Worm (Caenorhabditis elegans) whole organism, young adult: ENCODE measurements around the gene K02F3.9.

Source experiments
- B0019.2 ChIP-seq: fragments of 200-800 bp; sonication (Bioruptor generic); conservative IDR thresholded peaks from 2 replicates; pipeline ENCODE4 v1.3.6; 2022; ENCODE audit warnings: missing genetic modification reagents, missing genetic modification characterization, missing compliant biosample characterization
- B0261.1 ChIP-seq: sonication (generic microtip); optimal IDR thresholded peaks from 2 replicates; lab custom pipeline; 2016; ENCODE audit warnings: mild to moderate bottlenecking, missing genetic modification characterization, moderate library complexity, missing compliant biosample characterization
- B0336.3 ChIP-seq: fragments of 200-800 bp; sonication (Bioruptor generic); IDR thresholded peaks from 2 replicates; pipeline ENCODE4 v1.3.6; 2022; ENCODE audit warnings: missing genetic modification characterization, missing compliant biosample characterization
- D2030.7 ChIP-seq: fragments of 200-800 bp; sonication (Bioruptor generic); IDR thresholded peaks from 2 replicates; pipeline ENCODE4 v1.3.6; 2022; ENCODE audit warnings: missing genetic modification reagents, missing genetic modification characterization, missing compliant biosample characterization
- F10E7.11 ChIP-seq: sonication (generic microtip); optimal IDR thresholded peaks from 2 replicates; lab custom pipeline; 2017; ENCODE audit warnings: mild to moderate bottlenecking, missing genetic modification characterization, moderate library complexity, missing compliant biosample characterization
- F22D6.2 ChIP-seq: sonication (generic microtip); optimal IDR thresholded peaks from 2 replicates; lab custom pipeline; 2016; ENCODE audit warnings: mild to moderate bottlenecking, missing genetic modification characterization, missing compliant biosample characterization
- F23B12.7 ChIP-seq: sonication (generic microtip); optimal IDR thresholded peaks from 2 replicates; lab custom pipeline; 2017; ENCODE audit warnings: missing genetic modification characterization, mild to moderate bottlenecking, missing compliant biosample characterization, antibody characterized with exemption, moderate library complexity; ENCODE audit not compliant: insufficient read depth
- F33H1.4 ChIP-seq: fragments of 200-800 bp; sonication (Bioruptor generic); IDR thresholded peaks from 2 replicates; pipeline ENCODE4 v1.3.6; 2022; ENCODE audit warnings: missing genetic modification reagents, missing genetic modification characterization, missing compliant biosample characterization
- F55B11.4 ChIP-seq: sonication (generic microtip); optimal IDR thresholded peaks from 2 replicates; lab custom pipeline; 2016; ENCODE audit warnings: missing compliant biosample characterization, missing genetic modification characterization, borderline replicate concordance; ENCODE audit not compliant: insufficient read depth
- F57C9.4 ChIP-seq: sonication (generic microtip); optimal IDR thresholded peaks from 2 replicates; lab custom pipeline; 2017; ENCODE audit warnings: mild to moderate bottlenecking, missing genetic modification characterization, missing compliant biosample characterization
- K11D2.4 ChIP-seq: fragments of 200-800 bp; sonication (Bioruptor generic); IDR thresholded peaks from 2 replicates; pipeline ENCODE4 v1.3.6; 2022; ENCODE audit warnings: missing genetic modification reagents, missing genetic modification characterization, missing compliant biosample characterization
- K12H6.12 ChIP-seq: fragments of 200-800 bp; sonication (Bioruptor generic); optimal IDR thresholded peaks from 2 replicates; lab custom pipeline; 2018; ENCODE audit warnings: mild to moderate bottlenecking, missing genetic modification characterization, missing compliant biosample characterization
- T07F8.4 ChIP-seq: sonication (generic microtip); optimal IDR thresholded peaks from 2 replicates; lab custom pipeline; 2016; ENCODE audit warnings: mild to moderate bottlenecking, missing genetic modification characterization, moderate library complexity, missing compliant biosample characterization
- T26A5.8 ChIP-seq: sonication (generic microtip); optimal IDR thresholded peaks from 2 replicates; lab custom pipeline; 2016; ENCODE audit warnings: missing genetic modification characterization, missing compliant biosample characterization
- Y53G8AR.9 ChIP-seq: fragments of 200-800 bp; sonication (Bioruptor generic); conservative IDR thresholded peaks from 2 replicates; pipeline ENCODE4 v1.3.6; 2022; ENCODE audit warnings: missing genetic modification reagents, missing genetic modification characterization, missing compliant biosample characterization
- atf-7 ChIP-seq: sonication (generic microtip); optimal IDR thresholded peaks from 2 replicates; lab custom pipeline; 2017; ENCODE audit warnings: mild to moderate bottlenecking, missing genetic modification characterization, missing compliant biosample characterization
- attf-5 ChIP-seq: fragments of 200-800 bp; sonication (Bioruptor generic); optimal IDR thresholded peaks from 2 replicates; lab custom pipeline; 2018; ENCODE audit warnings: mild to moderate bottlenecking, missing genetic modification characterization, missing compliant biosample characterization
- attf-6 ChIP-seq: fragments of 200-800 bp; sonication (Bioruptor generic); IDR thresholded peaks from 2 replicates; pipeline ENCODE4 v1.3.6; 2022; ENCODE audit warnings: missing genetic modification reagents, missing genetic modification characterization, missing compliant biosample characterization
- bed-2 ChIP-seq: fragments of 200-800 bp; sonication (Bioruptor generic); IDR thresholded peaks from 2 replicates; pipeline ENCODE4 v1.3.6; 2022; ENCODE audit warnings: missing genetic modification reagents, missing genetic modification characterization, missing compliant biosample characterization
- ceh-79 ChIP-seq: sonication (generic microtip); optimal IDR thresholded peaks from 2 replicates; lab custom pipeline; 2017; ENCODE audit warnings: mild to moderate bottlenecking, missing genetic modification characterization, missing compliant biosample characterization
- chd-7 ChIP-seq: sonication (generic microtip); optimal IDR thresholded peaks from 2 replicates; lab custom pipeline; 2016; ENCODE audit warnings: mild to moderate bottlenecking, missing genetic modification characterization, moderate library complexity, missing compliant biosample characterization
- dpl-1 ChIP-seq: fragments of 150-350 bp; optimal IDR thresholded peaks from 2 replicates; lab custom pipeline; 2014; ENCODE audit warnings: missing biosample characterization, missing genetic modification reagents, missing genetic modification characterization
- egl-44 ChIP-seq: fragments of 200-800 bp; sonication (Bioruptor generic); IDR thresholded peaks from 2 replicates; pipeline ENCODE4 v1.3.6; 2022; ENCODE audit warnings: missing genetic modification reagents, missing genetic modification characterization, missing compliant biosample characterization
- ekl-4 ChIP-seq: fragments of 200-800 bp; sonication (Bioruptor generic); IDR thresholded peaks from 2 replicates; pipeline ENCODE4 v1.3.6; 2022; ENCODE audit warnings: missing genetic modification reagents, missing genetic modification characterization, missing compliant biosample characterization
- gei-17 ChIP-seq: fragments of 200-800 bp; sonication (Bioruptor generic); optimal IDR thresholded peaks from 2 replicates; lab custom pipeline; 2018; ENCODE audit warnings: mild to moderate bottlenecking, missing genetic modification characterization, missing compliant biosample characterization
- hlh-26 ChIP-seq: fragments of 200-800 bp; sonication (Bioruptor generic); conservative IDR thresholded peaks from 2 replicates; pipeline ENCODE4 v1.3.6; 2022; ENCODE audit warnings: missing genetic modification reagents, missing genetic modification characterization, missing compliant biosample characterization
- hmg-1.2 ChIP-seq: fragments of 200-800 bp; sonication (Bioruptor generic); IDR thresholded peaks from 2 replicates; pipeline ENCODE4 v1.3.6; 2022; ENCODE audit warnings: missing genetic modification reagents, missing genetic modification characterization, missing compliant biosample characterization
- hmg-20 ChIP-seq: fragments of 200-800 bp; sonication (Bioruptor generic); IDR thresholded peaks from 2 replicates; pipeline ENCODE4 v1.3.6; 2022; ENCODE audit warnings: missing genetic modification reagents, missing genetic modification characterization, missing compliant biosample characterization
- let-607 ChIP-seq, 2 experiments: fragments of 200-800 bp in 1 of 2; sonication (Bioruptor generic) in 1 of 2; sonication (generic microtip) in 1 of 2; optimal IDR thresholded peaks; 2 replicates each; lab custom pipeline; 2016 to 2018; ENCODE audit warnings: mild to moderate bottlenecking in 2 of 2, missing compliant biosample characterization in 2 of 2, missing genetic modification characterization in 2 of 2, moderate library complexity in 2 of 2, missing genotype in 1 of 2
- lin-26 ChIP-seq: fragments of 200-800 bp; sonication (Bioruptor generic); IDR thresholded peaks from 2 replicates; pipeline ENCODE4 v1.3.6; 2022; ENCODE audit warnings: missing genetic modification reagents, missing genetic modification characterization, missing compliant biosample characterization
- lin-40 ChIP-seq: sonication (generic microtip); optimal IDR thresholded peaks from 2 replicates; lab custom pipeline; 2016; ENCODE audit warnings: missing genetic modification characterization, mild to moderate bottlenecking, missing compliant biosample characterization, missing genotype, missing genetic modification reagents
- lin-54 ChIP-seq: fragments of 200-800 bp; sonication (Bioruptor generic); optimal IDR thresholded peaks from 2 replicates; lab custom pipeline; 2018; ENCODE audit warnings: mild to moderate bottlenecking, missing genetic modification characterization, missing compliant biosample characterization
- madf-10 ChIP-seq: sonication (generic microtip); optimal IDR thresholded peaks from 2 replicates; lab custom pipeline; 2016; ENCODE audit warnings: mild to moderate bottlenecking, missing genetic modification characterization, missing compliant biosample characterization
- nfyb-1 ChIP-seq: fragments of 200-800 bp; sonication (Bioruptor generic); IDR thresholded peaks from 2 replicates; pipeline ENCODE4 v1.3.6; 2022; ENCODE audit warnings: missing genetic modification reagents, missing genetic modification characterization, missing compliant biosample characterization
- nhr-27 ChIP-seq: fragments of 200-800 bp; sonication (Bioruptor generic); optimal IDR thresholded peaks from 2 replicates; lab custom pipeline; 2018; ENCODE audit warnings: mild to moderate bottlenecking, missing genetic modification characterization, moderate library complexity, missing compliant biosample characterization
- rec-8 ChIP-seq, 2 experiments: sonication (generic microtip); optimal IDR thresholded peaks; 2 replicates each; lab custom pipeline; 2016; ENCODE audit warnings: mild to moderate bottlenecking in 2 of 2, missing genetic modification characterization in 2 of 2, missing genetic modification reagents in 2 of 2, missing genotype in 2 of 2, missing biosample characterization in 1 of 2, missing compliant biosample characterization in 1 of 2, moderate library complexity in 1 of 2
- repo-1 ChIP-seq: sonication (generic microtip); optimal IDR thresholded peaks from 2 replicates; lab custom pipeline; 2017; ENCODE audit warnings: mild to moderate bottlenecking, missing genetic modification characterization, missing compliant biosample characterization
- snpc-3.4 ChIP-seq: sonication (generic microtip); optimal IDR thresholded peaks from 2 replicates; lab custom pipeline; 2017; ENCODE audit warnings: missing genetic modification characterization, mild to moderate bottlenecking, missing compliant biosample characterization, antibody characterized with exemption, moderate library complexity, missing genotype, missing genetic modification reagents
- somi-1 ChIP-seq: fragments of 200-800 bp; sonication (Bioruptor generic); optimal IDR thresholded peaks from 2 replicates; lab custom pipeline; 2018; ENCODE audit warnings: mild to moderate bottlenecking, missing genetic modification characterization, missing compliant biosample characterization
- sptf-2 ChIP-seq: fragments of 200-800 bp; sonication (Bioruptor generic); optimal IDR thresholded peaks from 2 replicates; lab custom pipeline; 2018; ENCODE audit warnings: mild to moderate bottlenecking, missing genetic modification characterization, missing compliant biosample characterization
- tlf-1 ChIP-seq: fragments of 200-800 bp; sonication (Bioruptor generic); optimal IDR thresholded peaks from 2 replicates; lab custom pipeline; 2018; ENCODE audit warnings: mild to moderate bottlenecking, missing genetic modification characterization, missing compliant biosample characterization
- zim-3 ChIP-seq: sonication (generic microtip); optimal IDR thresholded peaks from 2 replicates; lab custom pipeline; 2017; ENCODE audit warnings: mild to moderate bottlenecking, missing genetic modification characterization, moderate library complexity, missing compliant biosample characterization
- ztf-6 ChIP-seq: fragments of 200-800 bp; sonication (Bioruptor generic); IDR thresholded peaks from 2 replicates; pipeline ENCODE4 v1.3.6; 2022; ENCODE audit warnings: missing genetic modification reagents, missing genetic modification characterization, missing compliant biosample characterization

The K02F3.9 gene

DNA sequence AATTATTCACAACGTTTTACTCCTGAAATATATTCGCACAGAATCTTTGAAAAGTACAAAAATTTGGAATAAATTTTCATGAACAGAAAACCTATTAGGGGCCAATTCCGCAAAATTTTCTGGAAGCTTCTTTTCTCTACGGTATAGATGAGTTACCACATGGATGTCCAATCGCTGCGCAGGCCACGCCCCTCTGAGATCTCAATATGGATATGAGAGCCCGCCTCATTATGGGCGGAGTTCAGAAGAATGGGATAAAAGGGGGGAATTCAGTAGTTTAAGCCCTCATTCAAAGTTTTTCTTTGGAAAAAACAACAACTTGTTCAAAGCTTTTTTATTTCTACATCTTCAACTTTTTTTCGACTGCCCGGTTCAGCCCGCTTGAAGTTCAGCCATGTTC, 29.6 kb downstream of the K02F3.9 start, which contains the start of gene daf-7:
Gene daf-7 (plus strand): TSS at position 301 of the 400 bp plus-strand sequence.
- TF ChIP-seq F33H1.4 (GFP tag; lab: Robert Waterston, UW) (no peak), zim-3 (tag; lab: Kevin White, UChicago) (no peak), gei-17 (no peak), K11D2.4 (GFP tag; lab: Robert Waterston, UW) (no peak), attf-5 (GFP tag; lab: Kevin White, UChicago) (no peak), F22D6.2 (tag; lab: Kevin White, UChicago) (no peak), F10E7.11 (no peak), F55B11.4 (no peak), rec-8 (tag; optimal IDR thresholded peaks at IDR 0.05; lab: Kevin White, UChicago) (no peak), F23B12.7 (no peak), T07F8.4 (tag; lab: Kevin White, UChicago) (no peak), madf-10 (tag; lab: Kevin White, UChicago) (no peak), K12H6.12 (tag; lab: Kevin White, UChicago) (no peak), repo-1 (tag; lab: Kevin White, UChicago) (no peak), sptf-2 (GFP tag; lab: Kevin White, UChicago) (no peak)

DNA sequence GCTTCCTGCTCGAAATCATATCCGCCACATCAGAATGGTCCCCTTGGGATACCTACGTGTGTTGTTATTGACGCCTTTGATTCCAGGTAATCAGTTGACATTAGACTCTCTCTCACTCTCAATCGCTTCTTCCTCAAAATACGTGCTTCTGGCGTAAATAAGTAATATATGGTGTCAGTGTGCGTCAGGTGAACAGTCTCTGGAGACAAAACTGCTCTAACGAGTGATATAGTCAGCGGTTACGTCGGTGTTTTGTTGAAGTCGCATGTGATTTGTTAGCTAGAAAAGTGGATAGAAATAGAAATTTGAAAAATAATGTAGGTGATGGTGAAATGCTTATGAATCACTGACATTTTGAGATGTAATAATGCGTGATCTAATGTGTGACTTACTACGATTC, 39.1 kb downstream of the K02F3.9 start:
- TF ChIP-seq lin-26 (GFP tag; lab: Robert Waterston, UW) (no peak), F23B12.7 (no peak), lin-54 (GFP tag; lab: Kevin White, UChicago) (no peak), hlh-26 (GFP tag; lab: Robert Waterston, UW) (no peak), let-607 (tag; optimal IDR thresholded peaks at IDR 0.05; lab: Kevin White, UChicago) (no peak), lin-40 (tag; lab: Kevin White, UChicago) (no peak), bed-2 (GFP tag; lab: Robert Waterston, UW) (no peak), B0261.1 (tag; lab: Kevin White, UChicago) (no peak), D2030.7 (no peak), F22D6.2 (tag; lab: Kevin White, UChicago) (no peak), B0019.2 (no peak), T26A5.8 (tag; lab: Kevin White, UChicago) (no peak), atf-7 (tag; lab: Kevin White, UChicago) (no peak), Y53G8AR.9 (GFP tag; lab: Robert Waterston, UW) (no peak)

DNA sequence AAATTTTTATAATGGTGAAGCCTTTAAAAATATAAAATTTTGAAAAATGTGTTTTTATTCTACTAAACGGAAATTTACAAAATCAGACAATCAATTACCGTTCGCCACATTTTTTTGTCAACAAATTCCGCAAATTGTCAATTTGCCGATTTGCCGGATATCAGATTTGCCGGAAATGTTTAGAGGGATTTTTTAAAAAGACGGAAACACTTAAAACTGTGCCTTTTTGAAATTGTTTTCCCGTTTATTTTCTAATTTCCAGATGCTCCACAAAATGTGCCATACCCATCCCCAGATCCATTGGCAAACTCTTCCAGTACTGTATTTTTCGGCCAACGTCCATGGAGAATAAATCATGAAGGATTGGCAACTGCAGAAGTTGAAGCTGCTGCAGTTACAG, 43.7 kb downstream of the K02F3.9 start:
- TF ChIP-seq somi-1 (GFP tag; lab: Kevin White, UChicago) (no peak), nhr-27 (tag; lab: Kevin White, UChicago) (no peak), F57C9.4 (no peak), repo-1 (tag; lab: Kevin White, UChicago) (no peak), attf-5 (GFP tag; lab: Kevin White, UChicago) (no peak), chd-7 (tag; lab: Kevin White, UChicago) (no peak)
- TF ChIP-seq, all 124 proteins: peak for 0

- peak; percentile 8; the same call in 1 of the 2 replicates for TF ChIP-seq hmg-1.2 (GFP tag; lab: Robert Waterston, UW)
- TF ChIP-seq dpl-1 (GFP tag; lab: Kevin White, UChicago), result no peak
- 0 out of 2 replicates have a peak, but pooled peaks have one; percentile 57 for TF ChIP-seq nfyb-1 (GFP tag; lab: Robert Waterston, UW)
- 0 out of 2 replicates have a peak, but pooled peaks have one; percentile 24 for TF ChIP-seq hmg-20 (GFP tag; lab: Robert Waterston, UW)
- peak; percentile 24 for TF ChIP-seq tlf-1 (GFP tag; lab: Kevin White, UChicago)
- TF ChIP-seq ceh-79 (tag; lab: Kevin White, UChicago), result peak; percentile 40
- peak; percentile 86 for TF ChIP-seq B0336.3 (GFP tag; lab: Robert Waterston, UW)
- no peak; the same call in 1 of the 2 replicates for TF ChIP-seq attf-6
- no peak; the same call in 1 of the 2 replicates for TF ChIP-seq egl-44 (GFP tag; lab: Robert Waterston, UW)
- TF ChIP-seq ekl-4 (GFP tag; lab: Robert Waterston, UW), result peak; percentile 50; the same call in 1 of the 2 replicates
- TF ChIP-seq F33H1.4 (GFP tag; lab: Robert Waterston, UW), result peak; percentile 28; the same call in 1 of the 2 replicates
- no peak for TF ChIP-seq ztf-6 (GFP tag; lab: Robert Waterston, UW)
- peak; percentile 57 for TF ChIP-seq snpc-3.4 (tag; lab: Kevin White, UChicago)
- TF ChIP-seq lin-26 (GFP tag; lab: Robert Waterston, UW), result peak; percentile 56
Observed at ce11 chrIII:794984-795596, 46.1 kb downstream of the K02F3.9 start, which contains the start of gene trpp-11. Gene trpp-11 (plus strand): TSS chrIII:795136.
